Worm (Caenorhabditis elegans) whole organism, L4/young adult: ENCODE measurements around the gene clec-238.

Source experiments
- dao-5 ChIP-seq: sonication (generic microtip); optimal IDR thresholded peaks from 2 replicates; lab custom pipeline; 2016; ENCODE audit warnings: missing genotype, missing genetic modification characterization, moderate library complexity, missing compliant biosample characterization
- him-1 ChIP-seq: sonication (generic microtip); optimal IDR thresholded peaks from 2 replicates; lab custom pipeline; 2016; ENCODE audit warnings: missing genotype, missing genetic modification reagents, missing genetic modification characterization, missing compliant biosample characterization

DNA sequence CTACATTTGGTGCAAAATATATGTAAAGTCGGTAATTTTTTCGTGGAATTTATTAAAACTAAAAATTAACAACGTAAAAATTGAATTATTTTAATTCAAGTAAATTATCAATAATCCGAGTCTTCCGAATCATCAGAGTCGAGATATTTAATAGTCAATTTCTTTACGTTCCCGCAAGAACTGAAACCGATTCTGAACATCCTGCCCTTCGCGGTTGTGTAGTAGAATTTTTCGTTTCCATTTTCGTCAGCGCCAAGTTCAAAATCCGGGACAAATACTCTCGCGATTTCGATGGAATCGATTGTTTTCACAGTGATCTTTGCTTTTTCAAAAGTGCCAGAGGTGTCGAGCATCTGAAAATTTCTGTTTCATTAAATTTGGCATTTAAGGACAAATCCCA lies 31.9 kb upstream of the clec-238 start:
- TF ChIP-seq him-1 (no peak), dao-5 (tag; lab: Kevin White, UChicago) (no peak)
